Fruit fly (Drosophila melanogaster): ENCODE measurements around the gene Aldh7A1.

Gene Aldh7A1

DNA sequence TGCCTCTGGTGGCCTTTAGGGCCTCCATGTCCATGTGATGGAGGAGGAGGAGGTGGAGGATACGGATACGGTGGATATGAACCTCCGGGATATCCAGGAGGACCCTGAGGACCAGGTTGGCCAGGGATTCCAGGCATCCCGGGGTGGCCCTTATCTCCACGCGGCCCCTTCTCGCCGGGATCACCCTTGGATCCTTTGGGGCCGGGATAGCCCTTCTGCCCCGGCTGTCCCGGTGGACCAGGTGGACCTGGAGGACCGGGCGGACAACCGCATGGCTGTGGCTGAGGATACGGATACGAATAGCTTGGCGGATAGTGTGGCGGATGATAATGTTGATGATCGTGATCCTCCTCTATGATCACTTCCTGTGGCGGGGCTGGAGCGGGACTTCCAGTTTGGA, 11.6 kb upstream of the Aldh7A1 start:
- TF ChIP-seq Pif1B (GFP tag; optimal IDR thresholded peaks at IDR 0.05) (no peak), CG9948 (tag; optimal IDR thresholded peaks at IDR 0.05) (no peak), CG13204 (GFP tag; optimal IDR thresholded peaks at IDR 0.05) (no peak), CG8301 (tag; optimal IDR thresholded peaks at IDR 0.05) (no peak), CG12605 (GFP tag; IDR thresholded peaks at IDR 0.05) (no peak), rn (GFP tag; IDR thresholded peaks at IDR 0.05) (no peak), fd96Ca (GFP tag; IDR thresholded peaks at IDR 0.05) (no peak), Snoo (tag; optimal IDR thresholded peaks at IDR 0.05) (no peak), CG34367 (tag; optimal IDR thresholded peaks at IDR 0.05) (no peak), CG10348 (GFP tag; IDR thresholded peaks at IDR 0.05) (no peak), CG17806 (tag; optimal IDR thresholded peaks at IDR 0.05) (no peak), CG15710 (tag; optimal IDR thresholded peaks at IDR 0.05) (no peak), CG32121 (GFP tag; IDR thresholded peaks at IDR 0.05) (no peak), gl (tag; optimal IDR thresholded peaks at IDR 0.05) (no peak), Ets98B (GFP tag; IDR thresholded peaks at IDR 0.05) (no peak), CG8159 (tag; optimal IDR thresholded peaks at IDR 0.05) (no peak), Pif1A (GFP tag; optimal IDR thresholded peaks at IDR 0.05) (no peak), CG14655 (GFP tag; optimal IDR thresholded peaks at IDR 0.05) (no peak)

DNA sequence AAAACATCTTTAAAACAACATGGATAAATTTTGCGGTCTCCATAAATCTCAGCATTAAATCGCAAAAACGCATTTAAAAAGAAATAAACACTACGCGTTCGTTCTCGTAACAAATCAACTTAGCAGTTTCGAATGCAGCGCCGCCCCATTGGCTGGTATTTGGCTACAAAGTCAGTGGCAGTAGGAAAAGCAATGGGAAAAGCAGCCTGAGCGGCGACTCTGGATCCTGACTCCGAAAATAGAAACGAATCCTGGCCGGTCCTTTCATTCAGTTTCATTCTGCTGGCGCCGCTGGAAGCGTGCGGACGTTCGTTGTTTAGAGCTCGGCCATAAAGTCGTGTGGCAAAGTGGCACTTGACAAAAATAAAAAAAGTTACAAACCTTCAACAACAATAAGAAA, 6.8 kb upstream of the Aldh7A1 start, which contains the start of gene CG14086:
TSS of gene CG14086 (plus strand) at position 301 of the 400 bp plus-strand sequence.
- no peak for TF ChIP-seq EcR (GFP tag; optimal IDR thresholded peaks at IDR 0.05)
- no peak for TF ChIP-seq CG10348 (GFP tag; IDR thresholded peaks at IDR 0.05)

DNA sequence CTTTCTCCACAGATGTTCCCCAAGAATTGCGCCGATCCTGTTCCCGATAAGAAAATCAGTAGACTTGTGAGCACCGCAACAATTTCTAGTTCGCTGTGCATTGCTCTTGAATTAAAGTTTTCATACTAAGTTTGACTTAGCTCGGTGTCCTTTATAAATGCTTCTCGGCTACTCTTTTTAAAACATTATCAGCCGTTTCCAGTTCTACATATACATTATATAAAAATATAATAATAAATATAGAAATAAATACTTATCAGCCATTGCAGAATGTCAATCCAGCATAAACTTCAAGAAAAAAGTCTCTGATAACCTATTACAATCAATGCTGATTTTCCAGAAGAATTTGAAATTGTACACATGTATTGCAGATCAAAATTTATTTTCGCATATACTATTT, 1.8 kb upstream of the Aldh7A1 start, which contains the start of gene CG14088:
TSS of gene CG14088 (minus strand) at position 101 of the 400 bp plus-strand sequence.
- no peak for TF ChIP-seq Pif1B (GFP tag; optimal IDR thresholded peaks at IDR 0.05)
- TF ChIP-seq CG17806 (tag; optimal IDR thresholded peaks at IDR 0.05), result no peak
- TF ChIP-seq Ets98B (GFP tag; IDR thresholded peaks at IDR 0.05), result no peak
- TF ChIP-seq CG32121 (GFP tag; IDR thresholded peaks at IDR 0.05), result no peak
- no peak for TF ChIP-seq fd96Ca (GFP tag; IDR thresholded peaks at IDR 0.05)

DNA sequence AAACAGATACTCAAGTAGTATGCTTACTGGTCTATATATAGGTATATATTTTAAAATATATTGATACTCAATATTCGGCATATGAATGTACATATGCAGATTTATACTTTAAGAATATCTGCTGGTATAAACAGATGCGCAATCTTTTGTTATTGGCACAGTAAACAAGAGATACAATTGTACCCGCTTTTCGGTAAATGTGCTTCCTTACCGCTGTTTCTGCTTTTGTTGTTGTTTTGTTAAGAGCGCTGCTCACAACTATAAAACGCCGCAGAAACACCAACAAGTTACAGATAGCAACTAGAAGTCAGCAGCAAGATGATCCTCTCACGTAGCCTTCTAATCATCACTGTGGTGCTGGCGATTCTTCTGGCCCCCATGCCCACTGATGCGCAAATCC, 3.0 kb downstream of the Aldh7A1 start, which contains the start of gene CG45081:
TSS of gene CG45081 (plus strand) at position 301 of the 400 bp plus-strand sequence.
- TF ChIP-seq fd96Ca (GFP tag; IDR thresholded peaks at IDR 0.05) (no peak), CG14655 (GFP tag; optimal IDR thresholded peaks at IDR 0.05) (no peak)

DNA sequence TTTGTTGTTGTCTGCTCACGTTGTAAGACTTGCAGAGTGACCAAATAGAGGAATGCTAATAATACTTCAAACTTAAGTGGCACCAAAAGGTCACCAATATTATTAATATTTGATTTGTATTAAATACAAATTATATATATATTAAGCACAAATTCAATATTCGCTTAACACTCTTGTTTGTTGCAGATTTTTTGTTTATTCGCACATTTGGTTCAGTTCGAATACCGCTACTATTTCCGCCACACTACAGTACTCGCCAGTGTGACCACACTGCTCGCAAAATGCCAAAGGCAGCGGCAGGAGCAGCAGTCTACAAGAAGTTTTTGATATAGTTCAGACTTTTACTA, 4.6 kb downstream of the Aldh7A1 start, which contains the start of gene Max:
TSS of gene Max (minus strand) at position 44 of the 347 bp plus-strand sequence.
- TF ChIP-seq CG10348 (GFP tag; IDR thresholded peaks at IDR 0.05) (no peak), CG8159 (tag; optimal IDR thresholded peaks at IDR 0.05) (peak; percentile 69), gl (tag; optimal IDR thresholded peaks at IDR 0.05) (peak; percentile 7), CG14655 (GFP tag; optimal IDR thresholded peaks at IDR 0.05) (peak; percentile 62), rn (GFP tag; IDR thresholded peaks at IDR 0.05) (no peak), Ets98B (GFP tag; IDR thresholded peaks at IDR 0.05) (peak; percentile 72), CG9948 (tag; optimal IDR thresholded peaks at IDR 0.05) (peak; percentile 40), CG13204 (GFP tag; optimal IDR thresholded peaks at IDR 0.05) (no peak), CG8301 (tag; optimal IDR thresholded peaks at IDR 0.05) (peak; percentile 46), EcR (GFP tag; optimal IDR thresholded peaks at IDR 0.05) (peak; percentile 24), CG17806 (tag; optimal IDR thresholded peaks at IDR 0.05) (peak; percentile 54), CG32121 (GFP tag; IDR thresholded peaks at IDR 0.05) (peak; percentile 68; the same call in 1 of the 2 replicates), CG4496 (GFP tag; IDR thresholded peaks at IDR 0.05) (peak; percentile 85), CG12605 (GFP tag; IDR thresholded peaks at IDR 0.05) (peak; percentile 38; the same call in 1 of the 2 replicates), CG34367 (tag; optimal IDR thresholded peaks at IDR 0.05) (peak; percentile 40), fd96Ca (GFP tag; IDR thresholded peaks at IDR 0.05) (peak; percentile 48; the same call in 1 of the 3 replicates), D1 (tag; optimal IDR thresholded peaks at IDR 0.05) (no peak), Snoo (tag; optimal IDR thresholded peaks at IDR 0.05) (peak; percentile 2), CG15710 (tag; optimal IDR thresholded peaks at IDR 0.05) (peak; percentile 64), Pif1A (GFP tag; optimal IDR thresholded peaks at IDR 0.05) (peak; percentile 15), Pif1B (GFP tag; optimal IDR thresholded peaks at IDR 0.05) (peak; percentile 20)

DNA sequence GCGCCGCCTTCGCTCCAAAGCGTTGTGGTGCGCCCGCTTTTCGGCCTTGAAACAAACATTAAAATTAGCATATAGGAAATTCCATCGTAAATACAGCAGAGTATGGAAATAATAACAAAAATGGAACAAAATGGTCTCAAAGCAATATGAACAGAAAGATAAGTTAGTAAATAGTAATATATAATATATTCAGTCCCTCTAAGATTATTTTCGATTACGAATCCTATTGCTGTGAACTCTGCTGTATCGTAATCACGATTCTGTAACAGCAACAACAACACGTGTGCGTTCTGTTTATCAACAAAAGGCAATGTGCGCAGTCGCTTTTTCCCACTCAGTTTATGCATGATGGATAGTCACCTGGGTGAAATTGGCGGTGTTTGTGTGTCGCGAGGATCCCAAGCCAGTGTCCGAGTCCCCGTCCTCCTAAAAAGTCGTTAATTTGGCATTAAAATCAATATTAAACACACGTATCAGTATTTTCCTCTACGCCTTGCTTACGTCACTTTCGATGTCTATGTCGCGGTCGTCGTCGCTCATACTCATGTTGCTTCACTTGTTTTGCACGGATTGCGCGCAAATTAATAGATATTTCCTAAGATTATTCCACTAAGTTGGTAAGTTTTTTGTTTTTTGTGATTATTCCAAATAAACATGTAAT, 5.1 kb downstream of the Aldh7A1 start, which contains the start of the genes CG42374 and Mettl5:
TSS of gene CG42374 (plus strand) at position 287 of the 661 bp plus-strand sequence.
TSS of gene Mettl5 (plus strand) at position 287 of the 661 bp plus-strand sequence.
- TF ChIP-seq CG17806 (tag; optimal IDR thresholded peaks at IDR 0.05) (peak; percentile 34), CG9948 (tag; optimal IDR thresholded peaks at IDR 0.05) (peak; percentile 33), gl (tag; optimal IDR thresholded peaks at IDR 0.05) (no peak), CG8159 (tag; optimal IDR thresholded peaks at IDR 0.05) (peak; percentile 52), Snoo (tag; optimal IDR thresholded peaks at IDR 0.05) (peak; percentile 35), rn (GFP tag; IDR thresholded peaks at IDR 0.05) (no peak), Pif1A (GFP tag; optimal IDR thresholded peaks at IDR 0.05) (peak; percentile 30), Ets98B (GFP tag; IDR thresholded peaks at IDR 0.05) (peak; percentile 46; the same call in 1 of the 2 replicates), CG12605 (GFP tag; IDR thresholded peaks at IDR 0.05) (peak; percentile 65; the same call in 1 of the 2 replicates), CG34367 (tag; optimal IDR thresholded peaks at IDR 0.05) (no peak), fd96Ca (GFP tag; IDR thresholded peaks at IDR 0.05) (no peak), CG4496 (GFP tag; IDR thresholded peaks at IDR 0.05) (peak; percentile 49; the same call in 1 of the 3 replicates), Pif1B (GFP tag; optimal IDR thresholded peaks at IDR 0.05) (peak; percentile 27), CG8301 (tag; optimal IDR thresholded peaks at IDR 0.05) (peak; percentile 44), CG15710 (tag; optimal IDR thresholded peaks at IDR 0.05) (peak; percentile 33)
